Fruit fly (Drosophila melanogaster) whole organism, embryonic: ENCODE data around the gene Muc18B.

Source experiments
- BtbVII ChIP-seq: fragments of 200-800 bp; sonication (Bioruptor generic); optimal IDR thresholded peaks from 3 replicates; lab custom pipeline; 2017; ENCODE audit warnings: missing biosample characterization, mild to moderate bottlenecking, missing genetic modification characterization
- CG10431 ChIP-seq: fragments of 200-800 bp; sonication (Bioruptor generic); optimal IDR thresholded peaks from 3 replicates; lab custom pipeline; 2018; ENCODE audit warnings: missing biosample characterization, mild to moderate bottlenecking, missing genetic modification characterization
- CG11560 ChIP-seq: fragments of 200-800 bp; sonication (Bioruptor generic); IDR thresholded peaks from 3 replicates; pipeline ENCODE4 v1.3.6; 2022; ENCODE audit warnings: missing biosample characterization, missing genetic modification characterization
- CG11723 ChIP-seq: fragments of 200-800 bp; sonication (Bioruptor generic); optimal IDR thresholded peaks from 2 replicates; lab custom pipeline; 2017; ENCODE audit warnings: missing biosample characterization, mild to moderate bottlenecking, missing genetic modification characterization
- CG12071 ChIP-seq: fragments of 200-800 bp; sonication (Bioruptor generic); optimal IDR thresholded peaks from 3 replicates; lab custom pipeline; 2018; ENCODE audit warnings: missing biosample characterization, mild to moderate bottlenecking, missing genetic modification characterization
- CG12942 ChIP-seq: fragments of 200-800 bp; sonication (Bioruptor generic); optimal IDR thresholded peaks from 3 replicates; lab custom pipeline; 2016; ENCODE audit warnings: missing biosample characterization, missing genetic modification characterization
- CG13775 ChIP-seq: fragments of 200-800 bp; sonication (Bioruptor generic); optimal IDR thresholded peaks from 3 replicates; lab custom pipeline; 2017; ENCODE audit warnings: missing biosample characterization, mild to moderate bottlenecking, missing genetic modification characterization
- CG13894 ChIP-seq: fragments of 200-800 bp; sonication (Bioruptor generic); optimal IDR thresholded peaks from 3 replicates; lab custom pipeline; 2018; ENCODE audit warnings: missing biosample characterization, mild to moderate bottlenecking, missing genetic modification characterization, moderate library complexity
- CG14965 ChIP-seq: fragments of 200-800 bp; sonication (Bioruptor generic); optimal IDR thresholded peaks from 2 replicates; lab custom pipeline; 2016; ENCODE audit warnings: missing biosample characterization, missing genetic modification characterization, borderline replicate concordance
- CG1602 ChIP-seq: fragments of 200-800 bp; sonication (Bioruptor generic); optimal IDR thresholded peaks from 3 replicates; lab custom pipeline; 2016; ENCODE audit warnings: missing biosample characterization, missing genetic modification characterization
- CG16863 ChIP-seq: fragments of 200-800 bp; sonication (Bioruptor generic); optimal IDR thresholded peaks from 3 replicates; lab custom pipeline; 2016; ENCODE audit warnings: missing biosample characterization, missing genetic modification characterization
- CG17186 ChIP-seq: fragments of 200-800 bp; sonication (Bioruptor generic); optimal IDR thresholded peaks from 3 replicates; lab custom pipeline; 2017; ENCODE audit warnings: missing biosample characterization, missing genetic modification reagents, missing genetic modification characterization
- CG17328 ChIP-seq: fragments of 200-800 bp; sonication (Bioruptor generic); IDR thresholded peaks from 2 replicates; pipeline ENCODE4 v1.3.6; 2022; ENCODE audit warnings: missing biosample characterization, missing genetic modification characterization
- CG18262 ChIP-seq: fragments of 200-800 bp; optimal IDR thresholded peaks from 3 replicates; lab custom pipeline; 2019; ENCODE audit warnings: missing biosample characterization, mild to moderate bottlenecking, missing genetic modification characterization, moderate library complexity
- CG2120 ChIP-seq: fragments of 200-800 bp; sonication (Bioruptor generic); optimal IDR thresholded peaks from 3 replicates; lab custom pipeline; 2016; ENCODE audit warnings: missing biosample characterization, missing genetic modification characterization
- CG31365 ChIP-seq: fragments of 200-800 bp; sonication (Bioruptor generic); optimal IDR thresholded peaks from 2 replicates; lab custom pipeline; 2018; ENCODE audit warnings: missing biosample characterization, mild to moderate bottlenecking, missing genetic modification characterization
- CG3726 ChIP-seq: fragments of 200-800 bp; sonication (Bioruptor generic); IDR thresholded peaks from 3 replicates; pipeline ENCODE4, ENCODE4 v1.3.6; 2022; ENCODE audit warnings: missing biosample characterization, missing genetic modification characterization
- CG3838 ChIP-seq: fragments of 200-800 bp; sonication (Bioruptor generic); optimal IDR thresholded peaks from 3 replicates; lab custom pipeline; 2016; ENCODE audit warnings: missing biosample characterization, missing genetic modification characterization
- CG4328 ChIP-seq: fragments of 200-800 bp; sonication (Bioruptor generic); optimal IDR thresholded peaks from 3 replicates; lab custom pipeline; 2017; ENCODE audit warnings: missing biosample characterization, missing genetic modification reagents, missing genetic modification characterization
- CG4820 ChIP-seq: fragments of 200-800 bp; sonication (Bioruptor generic); optimal IDR thresholded peaks from 3 replicates; lab custom pipeline; 2016; ENCODE audit warnings: missing biosample characterization, missing genetic modification characterization
- CG6175 ChIP-seq: fragments of 200-800 bp; sonication (Bioruptor generic); IDR thresholded peaks from 3 replicates; pipeline ENCODE4 v1.3.6; 2022; ENCODE audit warnings: missing biosample characterization, missing genetic modification characterization
- CG6683 ChIP-seq: fragments of 200-800 bp; sonication (Bioruptor generic); optimal IDR thresholded peaks from 2 replicates; lab custom pipeline; 2017; ENCODE audit warnings: missing biosample characterization, mild to moderate bottlenecking, missing genetic modification characterization, missing genetic modification reagents
- CG6813 ChIP-seq: fragments of 200-800 bp; sonication (Bioruptor generic); optimal IDR thresholded peaks from 2 replicates; lab custom pipeline; 2017; ENCODE audit warnings: missing biosample characterization, missing genetic modification characterization, mild to moderate bottlenecking, moderate library complexity, missing genetic modification reagents
- CG6854 ChIP-seq: fragments of 200-800 bp; sonication (Bioruptor generic); optimal IDR thresholded peaks from 3 replicates; lab custom pipeline; 2017; ENCODE audit warnings: missing biosample characterization, mild to moderate bottlenecking, missing genetic modification characterization
- CG7372 ChIP-seq: fragments of 200-800 bp; sonication (Bioruptor generic); IDR thresholded peaks from 2 replicates; pipeline ENCODE4 v1.3.6; 2022; ENCODE audit warnings: missing biosample characterization, missing genetic modification characterization
- CG7963 ChIP-seq: fragments of 200-800 bp; sonication (Bioruptor generic); IDR thresholded peaks from 3 replicates; pipeline ENCODE4 v1.3.6; 2022; ENCODE audit warnings: missing biosample characterization, missing genetic modification characterization; ENCODE audit not compliant: partially characterized antibody
- CG7987 ChIP-seq: fragments of 200-800 bp; sonication (Bioruptor generic); optimal IDR thresholded peaks from 2 replicates; lab custom pipeline; 2018; ENCODE audit warnings: missing biosample characterization, mild to moderate bottlenecking, missing genetic modification characterization, moderate library complexity
- D19A ChIP-seq: fragments of 200-800 bp; optimal IDR thresholded peaks from 3 replicates; lab custom pipeline; 2019; ENCODE audit warnings: missing biosample characterization, mild to moderate bottlenecking, missing genetic modification characterization, moderate library complexity
- Dref ChIP-seq: fragments of 200-800 bp; sonication (Bioruptor generic); IDR thresholded peaks from 2 replicates; pipeline ENCODE4 v1.3.6; 2022; ENCODE audit warnings: missing biosample characterization, missing genetic modification characterization
- E2f1 ChIP-seq: fragments of 200-800 bp; sonication (Bioruptor generic); IDR thresholded peaks from 2 replicates; pipeline ENCODE4 v1.3.6; 2022; ENCODE audit warnings: missing biosample characterization, missing genetic modification characterization
- GATAe ChIP-seq: fragments of 200-800 bp; sonication (Bioruptor generic); conservative IDR thresholded peaks from 2 replicates; pipeline ENCODE4 v1.3.6; 2022; ENCODE audit warnings: missing biosample characterization, missing genetic modification characterization
- Jarid2 ChIP-seq: fragments of 200-800 bp; sonication (Bioruptor generic); optimal IDR thresholded peaks from 3 replicates; lab custom pipeline; 2017; ENCODE audit warnings: mild to moderate bottlenecking, missing biosample characterization, missing genetic modification reagents, missing genetic modification characterization
- Nf-YB ChIP-seq: fragments of 200-800 bp; sonication (Bioruptor generic); optimal IDR thresholded peaks from 3 replicates; lab custom pipeline; 2019; ENCODE audit warnings: missing biosample characterization, mild to moderate bottlenecking, missing genetic modification characterization, moderate library complexity
- Sox100B ChIP-seq: fragments of 200-800 bp; sonication (Bioruptor generic); optimal IDR thresholded peaks from 3 replicates; lab custom pipeline; 2018; ENCODE audit warnings: missing biosample characterization, mild to moderate bottlenecking, missing genetic modification characterization
- Taf1 ChIP-seq: fragments of 200-800 bp; sonication (Bioruptor generic); IDR thresholded peaks from 2 replicates; pipeline ENCODE4 v1.3.6; 2022; ENCODE audit warnings: missing biosample characterization, missing genetic modification characterization
- Vsx1 ChIP-seq: fragments of 200-800 bp; sonication (Bioruptor generic); optimal IDR thresholded peaks from 2 replicates; lab custom pipeline; 2017; ENCODE audit warnings: missing biosample characterization, mild to moderate bottlenecking, missing genetic modification characterization, missing genetic modification reagents
- Xrp1 ChIP-seq: fragments of 200-800 bp; sonication (Bioruptor generic); IDR thresholded peaks from 2 replicates; pipeline ENCODE4 v1.3.6; 2022; ENCODE audit warnings: missing biosample characterization, missing genetic modification characterization
- ara ChIP-seq: fragments of 200-800 bp; sonication (Bioruptor generic); IDR thresholded peaks from 2 replicates; pipeline ENCODE4 v1.3.6; 2022; ENCODE audit warnings: missing biosample characterization, missing genetic modification characterization
- ash1 ChIP-seq: fragments of 200-800 bp; sonication (Bioruptor generic); optimal IDR thresholded peaks from 2 replicates; lab custom pipeline; 2018; ENCODE audit warnings: missing biosample characterization, mild to moderate bottlenecking, missing genetic modification characterization
- btn ChIP-seq: fragments of 200-800 bp; sonication (Bioruptor generic); optimal IDR thresholded peaks from 2 replicates; lab custom pipeline; 2016; ENCODE audit warnings: missing biosample characterization, missing genetic modification characterization
- cg ChIP-seq: fragments of 200-800 bp; sonication (Bioruptor generic); optimal IDR thresholded peaks from 3 replicates; lab custom pipeline; 2019; ENCODE audit warnings: missing biosample characterization, mild to moderate bottlenecking, missing genetic modification characterization, moderate library complexity
- corto ChIP-seq: fragments of 200-800 bp; sonication (Bioruptor generic); optimal IDR thresholded peaks from 2 replicates; lab custom pipeline; 2016; ENCODE audit warnings: missing biosample characterization, mild to moderate bottlenecking, missing genetic modification characterization, moderate library complexity
- insv ChIP-seq, 2 experiments: fragments of 200-800 bp; sonication (Bioruptor generic); optimal IDR thresholded peaks; 3 replicates each; lab custom pipeline; 2016 to 2018; ENCODE audit warnings: missing biosample characterization in 2 of 2, missing genetic modification characterization in 2 of 2
- inv ChIP-seq: fragments of 200-800 bp; sonication (Bioruptor generic); IDR thresholded peaks from 2 replicates; pipeline ENCODE4 v1.3.6; 2022; ENCODE audit warnings: missing biosample characterization, missing genetic modification characterization; ENCODE audit not compliant: partially characterized antibody
- lov ChIP-seq, 2 experiments: fragments of 200-800 bp in 1 of 2; fragments of >200 bp in 1 of 2; sonication (Bioruptor generic) in 1 of 2; IDR thresholded peaks in 1 of 2; optimal IDR thresholded peaks in 1 of 2; 2 replicates in 1 of 2; 3 replicates in 1 of 2; pipeline versions ENCODE4 v1.3.6 to Lab custom; 2017 to 2022; ENCODE audit warnings: missing biosample characterization in 1 of 2, missing genetic modification characterization in 1 of 2
- sens-2 ChIP-seq: fragments of 200-800 bp; sonication (Bioruptor generic); IDR thresholded peaks from 2 replicates; pipeline ENCODE4 v1.3.6; 2022; ENCODE audit warnings: missing biosample characterization, missing genetic modification characterization
- sim ChIP-seq: fragments of 200-800 bp; sonication (Bioruptor generic); IDR thresholded peaks from 2 replicates; pipeline ENCODE4 v1.3.6; 2022; ENCODE audit warnings: missing biosample characterization, missing genetic modification characterization
- zen2 ChIP-seq: fragments of 200-800 bp; sonication (Bioruptor generic); IDR thresholded peaks from 3 replicates; pipeline ENCODE4 v1.3.6; 2022; ENCODE audit warnings: missing biosample characterization, missing genetic modification characterization; ENCODE audit not compliant: partially characterized antibody

The Muc18B gene

dm6 chrX:19247200-19248052, 32.1 kb downstream of the Muc18B start, which contains the start of gene CG7992 (continued):
- TF ChIP-seq CG6683 (GFP tag; lab: Kevin White, UChicago) (peak; percentile 17), CG4820 (peak; percentile 48), CG3838 (GFP tag; lab: Kevin White, UChicago) (no peak), BtbVII (GFP tag; lab: Kevin White, UChicago) (peak; percentile 72), ash1 (GFP tag; lab: Kevin White, UChicago) (no peak), CG13894 (peak; percentile 4), corto (no peak), Dref (GFP tag; lab: Robert Waterston, UW) (no peak), CG11723 (GFP tag; lab: Kevin White, UChicago) (peak; percentile 2), CG17186 (GFP tag; lab: Kevin White, UChicago) (no peak), CG10431 (GFP tag; lab: Kevin White, UChicago) (no peak), Taf1 (GFP tag; lab: Robert Waterston, UW) (no peak; the same call in 1 of the 2 replicates), GATAe (GFP tag; lab: Robert Waterston, UW) (peak; percentile 51), CG4328 (no peak), Xrp1 (GFP tag; lab: Robert Waterston, UW) (peak; percentile 24; the same call in 1 of the 2 replicates), CG13775 (GFP tag; lab: Kevin White, UChicago) (peak; percentile 51), CG17328 (GFP tag; lab: Robert Waterston, UW) (no peak), Sox100B (no peak), CG7372 (no peak), sens-2 (no peak), btn (GFP tag; lab: Kevin White, UChicago) (peak; percentile 19), zen2 (GFP tag; lab: Robert Waterston, UW) (no peak), inv (GFP tag; lab: Robert Waterston, UW) (no peak), CG7987 (no peak), CG6813 (GFP tag; lab: Kevin White, UChicago) (peak; percentile 16), CG1602 (GFP tag; lab: Kevin White, UChicago) (peak; percentile 35), Nf-YB (GFP tag; lab: Kevin White, UChicago) (peak; percentile 25), CG16863 (GFP tag; lab: Kevin White, UChicago) (peak; percentile 59), Vsx1 (peak; percentile 47), lov (optimal IDR thresholded peaks at IDR 0.05; lab: Kevin White, UChicago) (no peak), lov (GFP tag; IDR thresholded peaks at IDR 0.05; lab: Robert Waterston, UW) (no peak), CG12071 (GFP tag; lab: Kevin White, UChicago) (no peak), CG2120 (peak; percentile 86), D19A (tag; lab: Kevin White, UChicago) (no peak), E2f1 (0 out of 2 replicates have a peak, but pooled peaks have one; percentile 27), ara (no peak), CG12942 (peak; percentile 28), Jarid2 (GFP tag; lab: Kevin White, UChicago) (peak; percentile 10), CG6854 (GFP tag; lab: Kevin White, UChicago) (peak; percentile 47), CG11560 (tag; lab: Robert Waterston, UW) (no peak), CG7963 (no peak), sim (no peak), cg (GFP tag; lab: Kevin White, UChicago) (no peak), CG31365 (tag; lab: Kevin White, UChicago) (no peak), CG3726 (GFP tag; lab: Robert Waterston, UW) (no peak), insv (GFP tag; optimal IDR thresholded peaks at IDR 0.05; lab: Kevin White, UChicago) (no peak), CG14965 (no peak), CG18262 (tag; lab: Kevin White, UChicago) (peak; percentile 45), CG6175 (GFP tag; lab: Robert Waterston, UW) (no peak)
